Worm (Caenorhabditis elegans) whole organism, mixed stage, embryonic: ENCODE data around the gene ttr-42.

Source experiments
- M03D4.4 ChIP-seq: sonication (generic microtip); optimal IDR thresholded peaks from 2 replicates; lab custom pipeline; 2017; ENCODE audit warnings: mild to moderate bottlenecking, missing genetic modification characterization, missing compliant biosample characterization
- bed-3 ChIP-seq: fragments of 200-800 bp; sonication (Bioruptor generic); optimal IDR thresholded peaks from 3 replicates; lab custom pipeline; 2018; ENCODE audit warnings: mild to moderate bottlenecking, missing genetic modification characterization, moderate library complexity, missing compliant biosample characterization
- blmp-1 ChIP-seq: fragments of 150-350 bp; optimal IDR thresholded peaks from 2 replicates; lab custom pipeline; 2014; ENCODE audit warnings: missing biosample characterization, missing genetic modification characterization
- ceh-39 ChIP-seq: fragments of 150-350 bp; optimal IDR thresholded peaks from 2 replicates; lab custom pipeline; 2014; ENCODE audit warnings: missing biosample characterization, missing genetic modification characterization
- ceh-43 ChIP-seq: fragments of 200-800 bp; sonication (Bioruptor generic); optimal IDR thresholded peaks from 2 replicates; lab custom pipeline; 2018; ENCODE audit warnings: mild to moderate bottlenecking, missing genetic modification characterization, moderate library complexity, missing compliant biosample characterization
- ceh-83 ChIP-seq: fragments of 200-800 bp; sonication (Bioruptor generic); optimal IDR thresholded peaks from 2 replicates; lab custom pipeline; 2018; ENCODE audit warnings: mild to moderate bottlenecking, missing genetic modification characterization, missing compliant biosample characterization
- ces-1 ChIP-seq: fragments of 150-350 bp; optimal IDR thresholded peaks from 2 replicates; lab custom pipeline; 2014; ENCODE audit warnings: missing biosample characterization, missing genetic modification reagents, missing genetic modification characterization
- cnd-1 ChIP-seq: fragments of 200-800 bp; sonication (Bioruptor generic); optimal IDR thresholded peaks from 2 replicates; lab custom pipeline; 2018; ENCODE audit warnings: mild to moderate bottlenecking, missing genetic modification characterization, missing compliant biosample characterization
- drap-1 ChIP-seq: fragments of 200-800 bp; sonication (Bioruptor generic); optimal IDR thresholded peaks from 3 replicates; lab custom pipeline; 2018; ENCODE audit warnings: mild to moderate bottlenecking, missing genetic modification characterization, missing compliant biosample characterization
- elt-1 ChIP-seq: sonication (generic microtip); optimal IDR thresholded peaks from 2 replicates; lab custom pipeline; 2017; ENCODE audit warnings: missing genetic modification characterization, mild to moderate bottlenecking, missing compliant biosample characterization, antibody characterized with exemption, moderate library complexity, borderline replicate concordance; ENCODE audit not compliant: insufficient read depth
- flh-1 ChIP-seq: fragments of 200-800 bp; sonication (Bioruptor generic); optimal IDR thresholded peaks from 2 replicates; lab custom pipeline; 2018; ENCODE audit warnings: mild to moderate bottlenecking, missing genetic modification characterization, moderate library complexity, missing compliant biosample characterization
- ham-2 ChIP-seq: fragments of 200-800 bp; sonication (Bioruptor generic); optimal IDR thresholded peaks from 2 replicates; lab custom pipeline; 2018; ENCODE audit warnings: mild to moderate bottlenecking, missing genetic modification characterization, missing compliant biosample characterization
- hlh-1 ChIP-seq: fragments of 150-350 bp; optimal IDR thresholded peaks from 2 replicates; lab custom pipeline; 2014; ENCODE audit warnings: missing biosample characterization, missing genetic modification reagents, missing genetic modification characterization
- lin-13 ChIP-seq: fragments of 150-350 bp; optimal IDR thresholded peaks from 2 replicates; lab custom pipeline; 2014; ENCODE audit warnings: missing biosample characterization, missing genetic modification characterization
- lin-32 ChIP-seq: fragments of 200-800 bp; sonication (Bioruptor generic); optimal IDR thresholded peaks from 2 replicates; lab custom pipeline; 2018; ENCODE audit warnings: mild to moderate bottlenecking, missing genetic modification characterization, missing compliant biosample characterization
- mab-5 ChIP-seq: fragments of 150-350 bp; optimal IDR thresholded peaks from 2 replicates; lab custom pipeline; 2014; ENCODE audit warnings: missing biosample characterization, missing genetic modification characterization
- mep-1 ChIP-seq: fragments of 150-350 bp; optimal IDR thresholded peaks from 2 replicates; lab custom pipeline; 2017; ENCODE audit warnings: missing biosample characterization, missing genetic modification reagents, missing genetic modification characterization, inconsistent platforms
- mls-2 ChIP-seq: sonication (generic microtip); optimal IDR thresholded peaks from 2 replicates; lab custom pipeline; 2016; ENCODE audit warnings: mild to moderate bottlenecking, missing genetic modification characterization, moderate library complexity, missing compliant biosample characterization
- nhr-12 ChIP-seq: fragments of 150-350 bp; optimal IDR thresholded peaks from 2 replicates; lab custom pipeline; 2014; ENCODE audit warnings: missing biosample characterization, missing genetic modification characterization
- nhr-2 ChIP-seq: fragments of 150-350 bp; optimal IDR thresholded peaks from 2 replicates; lab custom pipeline; 2014; ENCODE audit warnings: missing biosample characterization, missing genetic modification characterization
- nhr-237 ChIP-seq: fragments of 150-350 bp; optimal IDR thresholded peaks from 2 replicates; lab custom pipeline; 2014; ENCODE audit warnings: missing biosample characterization, missing genetic modification characterization
- nhr-28 ChIP-seq: fragments of 150-350 bp; optimal IDR thresholded peaks from 2 replicates; lab custom pipeline; 2014; ENCODE audit warnings: missing biosample characterization, missing genetic modification characterization
- nhr-76 ChIP-seq: sonication (generic microtip); optimal IDR thresholded peaks from 2 replicates; lab custom pipeline; 2017; ENCODE audit warnings: missing biosample characterization, missing genetic modification characterization
- pha-4 ChIP-seq: fragments of 150-350 bp; optimal IDR thresholded peaks from 2 replicates; lab custom pipeline; 2018; ENCODE audit warnings: missing biosample characterization, missing genetic modification reagents, missing genetic modification characterization
- sem-2 ChIP-seq: fragments of 200-800 bp; sonication (Bioruptor generic); optimal IDR thresholded peaks from 2 replicates; lab custom pipeline; 2018; ENCODE audit warnings: mild to moderate bottlenecking, missing genetic modification characterization, missing compliant biosample characterization
- snpc-4 ChIP-seq: fragments of 150-350 bp; optimal IDR thresholded peaks from 2 replicates; lab custom pipeline; 2014; ENCODE audit warnings: missing biosample characterization, missing genetic modification characterization
- sptf-1 ChIP-seq: sonication (generic microtip); optimal IDR thresholded peaks from 2 replicates; lab custom pipeline; 2017; ENCODE audit warnings: mild to moderate bottlenecking, missing genetic modification characterization, moderate library complexity, missing compliant biosample characterization
- tbx-8 ChIP-seq: fragments of 200-800 bp; sonication (Bioruptor generic); optimal IDR thresholded peaks from 2 replicates; lab custom pipeline; 2018; ENCODE audit warnings: mild to moderate bottlenecking, missing genetic modification characterization, moderate library complexity, missing compliant biosample characterization
- unc-120 ChIP-seq: sonication (generic microtip); optimal IDR thresholded peaks from 2 replicates; lab custom pipeline; 2017; ENCODE audit warnings: missing genetic modification characterization, missing compliant biosample characterization; ENCODE audit not compliant: poor library complexity, severe bottlenecking
- unc-39 ChIP-seq: fragments of 150-350 bp; optimal IDR thresholded peaks from 2 replicates; lab custom pipeline; 2014; ENCODE audit warnings: missing biosample characterization, missing genetic modification characterization
- unc-62 ChIP-seq: fragments of 150-350 bp; optimal IDR thresholded peaks from 2 replicates; lab custom pipeline; 2014; ENCODE audit warnings: missing biosample characterization, missing genetic modification reagents, missing genetic modification characterization
- zip-8 ChIP-seq: fragments of 150-350 bp; optimal IDR thresholded peaks from 2 replicates; lab custom pipeline; 2014; ENCODE audit warnings: missing biosample characterization, missing genetic modification characterization
- ztf-11 ChIP-seq: fragments of 150-350 bp; optimal IDR thresholded peaks from 2 replicates; lab custom pipeline; 2014; ENCODE audit warnings: missing biosample characterization, missing genetic modification characterization

Gene ttr-42

ce11 chrX:2553433-2553860 is 24.1 kb upstream of the ttr-42 start:
- TF ChIP-seq ceh-83 (GFP tag; lab: Kevin White, UChicago) = peak; percentile 40
- peak; percentile 61 for TF ChIP-seq blmp-1 (tag; lab: Kevin White, UChicago)
- TF ChIP-seq ceh-43 (GFP tag; lab: Kevin White, UChicago) = peak; percentile 48
- peak; percentile 72 for TF ChIP-seq nhr-2 (tag; lab: Kevin White, UChicago)
- TF ChIP-seq cnd-1 (tag; lab: Kevin White, UChicago) = peak; percentile 17
- peak; percentile 22 for TF ChIP-seq ces-1
- no peak for TF ChIP-seq M03D4.4
- TF ChIP-seq snpc-4 (tag; lab: Kevin White, UChicago) = no peak
- TF ChIP-seq flh-1 (GFP tag; lab: Kevin White, UChicago) = peak; percentile 11
- peak; percentile 61 for TF ChIP-seq drap-1 (GFP tag; lab: Kevin White, UChicago)
- peak; percentile 29 for TF ChIP-seq unc-62 (GFP tag; lab: Kevin White, UChicago)
- TF ChIP-seq mep-1 (tag; lab: Kevin White, UChicago) = peak; percentile 25
- TF ChIP-seq sptf-1 = peak; percentile 80
- TF ChIP-seq bed-3 (GFP tag; lab: Kevin White, UChicago) = peak; percentile 36
- no peak for TF ChIP-seq nhr-76
- peak; percentile 18 for TF ChIP-seq sem-2 (GFP tag; lab: Kevin White, UChicago)
- peak; percentile 12 for TF ChIP-seq nhr-237 (tag; lab: Kevin White, UChicago)
- TF ChIP-seq mls-2 = peak; percentile 67
- TF ChIP-seq unc-120 (tag; lab: Kevin White, UChicago) = peak; percentile 62
- TF ChIP-seq ham-2 (GFP tag; lab: Kevin White, UChicago) = peak; percentile 73
- TF ChIP-seq ztf-11 (tag; lab: Kevin White, UChicago) = no peak
- TF ChIP-seq lin-13 (tag; lab: Kevin White, UChicago) = no peak
- TF ChIP-seq ceh-39 = no peak

- peak; percentile 33 for TF ChIP-seq hlh-1 (tag; lab: Kevin White, UChicago)
- no peak for TF ChIP-seq cnd-1 (tag; lab: Kevin White, UChicago)
Observed at ce11 chrX:2559399-2559798, 18.1 kb upstream of the ttr-42 start.

ce11 chrX:2559979-2560378 is 17.6 kb upstream of the ttr-42 start, which contains the start of gene F52H2.5:
TSS of gene F52H2.5 (minus strand) at chrX:2560079.
- TF ChIP-seq nhr-76 = no peak
- no peak for TF ChIP-seq hlh-1 (tag; lab: Kevin White, UChicago)
- no peak for TF ChIP-seq unc-120 (tag; lab: Kevin White, UChicago)
- TF ChIP-seq blmp-1 (tag; lab: Kevin White, UChicago) = no peak
- no peak for TF ChIP-seq ztf-11 (tag; lab: Kevin White, UChicago)
- no peak for TF ChIP-seq mep-1 (tag; lab: Kevin White, UChicago)
- TF ChIP-seq ceh-83 (GFP tag; lab: Kevin White, UChicago) = no peak
- no peak for TF ChIP-seq tbx-8
- no peak for TF ChIP-seq pha-4 (tag; lab: Kevin White, UChicago)
- no peak for TF ChIP-seq nhr-237 (tag; lab: Kevin White, UChicago)
- no peak for TF ChIP-seq unc-39 (tag; lab: Kevin White, UChicago)
- TF ChIP-seq lin-32 = no peak
- TF ChIP-seq ces-1 = no peak
- no peak for TF ChIP-seq cnd-1 (tag; lab: Kevin White, UChicago)
- no peak for TF ChIP-seq zip-8 (tag; lab: Kevin White, UChicago)
- no peak for TF ChIP-seq ham-2 (GFP tag; lab: Kevin White, UChicago)
- TF ChIP-seq sem-2 (GFP tag; lab: Kevin White, UChicago) = no peak
- TF ChIP-seq elt-1 = no peak
- TF ChIP-seq nhr-12 = no peak
- no peak for TF ChIP-seq mab-5

ce11 chrX:2564047-2564446 is 13.5 kb upstream of the ttr-42 start, which contains the start of gene dhcr-24:
TSS of gene dhcr-24 (minus strand) at chrX:2564147.
- TF ChIP-seq ceh-83 (GFP tag; lab: Kevin White, UChicago) = no peak
- no peak for TF ChIP-seq unc-120 (tag; lab: Kevin White, UChicago)
- TF ChIP-seq lin-13 (tag; lab: Kevin White, UChicago) = no peak
- no peak for TF ChIP-seq nhr-28 (tag; lab: Kevin White, UChicago)
- TF ChIP-seq snpc-4 (tag; lab: Kevin White, UChicago) = no peak
- TF ChIP-seq hlh-1 (tag; lab: Kevin White, UChicago) = no peak
- no peak for TF ChIP-seq M03D4.4
- TF ChIP-seq mep-1 (tag; lab: Kevin White, UChicago) = no peak
